Worm (Caenorhabditis elegans): ENCODE data around the gene kap-1.

The kap-1 gene

ce11 chrIII:7357356-7357755 lies 18.7 kb downstream of the kap-1 start, which contains the start of gene F08F8.10 (continued):
- TF ChIP-seq ceh-82 (tag; optimal IDR thresholded peaks at IDR 0.05), result peak in 1 of 3 experiments; percentile 18

- TF ChIP-seq ztf-11 (tag; optimal IDR thresholded peaks at IDR 0.05), result no peak
- TF ChIP-seq alr-1 (tag; optimal IDR thresholded peaks at IDR 0.05; ENCODE audit: borderline replicate concordance), result no peak
- no peak for TF ChIP-seq nhr-11 (tag; optimal IDR thresholded peaks at IDR 0.05)
- TF ChIP-seq nhr-47 (tag; optimal IDR thresholded peaks at IDR 0.05), result no peak
- TF ChIP-seq sup-37 (GFP tag; optimal IDR thresholded peaks at IDR 0.05), result no peak
- TF ChIP-seq ceh-82 (tag; optimal IDR thresholded peaks at IDR 0.05), result no peak
- TF ChIP-seq fkh-10 (GFP tag; optimal IDR thresholded peaks at IDR 0.05), result no peak
- TF ChIP-seq ets-5 (GFP tag; IDR thresholded peaks at IDR 0.05), result no peak
- TF ChIP-seq fos-1 (tag; optimal IDR thresholded peaks at IDR 0.05), result no peak
- no peak for TF ChIP-seq F16B12.6 (tag; optimal IDR thresholded peaks at IDR 0.05)
- no peak for TF ChIP-seq nhr-71 (tag; optimal IDR thresholded peaks at IDR 0.05)
- TF ChIP-seq skn-1 (tag; optimal IDR thresholded peaks at IDR 0.05), result no peak
- TF ChIP-seq elt-2 (tag; optimal IDR thresholded peaks at IDR 0.05), result no peak
- TF ChIP-seq blmp-1 (tag; optimal IDR thresholded peaks at IDR 0.05), result no peak
- no peak for TF ChIP-seq unc-62 (GFP tag; optimal IDR thresholded peaks at IDR 0.05)
- no peak for TF ChIP-seq lsy-2 (tag; optimal IDR thresholded peaks at IDR 0.05)
- peak; percentile 56 for TF ChIP-seq lin-14 (GFP tag; optimal IDR thresholded peaks at IDR 0.05)
- no peak for TF ChIP-seq zag-1 (tag; optimal IDR thresholded peaks at IDR 0.05)
- no peak for TF ChIP-seq rnt-1 (tag; optimal IDR thresholded peaks at IDR 0.05)
- no peak for TF ChIP-seq vab-15 (tag; optimal IDR thresholded peaks at IDR 0.05)
- no peak for TF ChIP-seq egl-13 (tag; optimal IDR thresholded peaks at IDR 0.05)
- TF ChIP-seq unc-30 (tag; optimal IDR thresholded peaks at IDR 0.05), result no peak
- TF ChIP-seq elt-3 (tag; optimal IDR thresholded peaks at IDR 0.05), result peak in 1 of 6 experiments; percentile 20
- no peak for TF ChIP-seq ama-1 (optimal IDR thresholded peaks at IDR 0.05)
- no peak for TF ChIP-seq swsn-7 (tag; optimal IDR thresholded peaks at IDR 0.05)
- TF ChIP-seq snu-23 (GFP tag; optimal IDR thresholded peaks at IDR 0.05), result peak; percentile 17
- TF ChIP-seq nhr-20 (tag; optimal IDR thresholded peaks at IDR 0.05), result peak; percentile 58
- TF ChIP-seq pag-3 (tag; optimal IDR thresholded peaks at IDR 0.05; ENCODE audit: borderline replicate concordance, insufficient read depth), result no peak
- no peak for TF ChIP-seq hlh-17 (GFP tag; optimal IDR thresholded peaks at IDR 0.05; ENCODE audit: borderline replicate concordance)
- no peak for TF ChIP-seq C16A3.4 (tag; optimal IDR thresholded peaks at IDR 0.05)
- TF ChIP-seq sox-4 (tag; optimal IDR thresholded peaks at IDR 0.05), result no peak
- no peak for TF ChIP-seq efl-1 (optimal IDR thresholded peaks at IDR 0.05)
- TF ChIP-seq efl-1 (GFP tag; optimal IDR thresholded peaks at IDR 0.05 in 1 of 2), result no peak
These were observed 20.0 kb downstream of the kap-1 start for ce11 chrIII:7358627-7359026.

ce11 chrIII:7359037-7359548 lies 20.5 kb downstream of the kap-1 start, which contains the start of the genes eco-1 and hmgr-1:
eco-1 (minus strand) TSS chrIII:7359095.
hmgr-1 (plus strand) TSS chrIII:7359498.
- TF ChIP-seq lin-35 (GFP tag; optimal IDR thresholded peaks at IDR 0.05) (peak; percentile 52 to 87), hpl-2 (GFP tag; optimal IDR thresholded peaks at IDR 0.05) (no peak), ztf-4 (tag; optimal IDR thresholded peaks at IDR 0.05) (no peak), dpl-1 (GFP tag; optimal IDR thresholded peaks at IDR 0.05) (peak; percentile 65 to 83 (median 76)), Y116A8C.19 (tag; optimal IDR thresholded peaks at IDR 0.05; ENCODE audit: borderline replicate concordance) (no peak), hlh-4 (tag; optimal IDR thresholded peaks at IDR 0.05) (no peak), snu-23 (GFP tag; optimal IDR thresholded peaks at IDR 0.05) (peak; percentile 30), ceh-82 (tag; optimal IDR thresholded peaks at IDR 0.05) (peak in 2 of 3 experiments; percentile 3 to 26), dsc-1 (tag; optimal IDR thresholded peaks at IDR 0.05) (peak; percentile 28), grh-1 (GFP tag; IDR thresholded peaks at IDR 0.05) (no peak), xbp-1 (tag; optimal IDR thresholded peaks at IDR 0.05) (peak; percentile 39), lir-3 (tag; optimal IDR thresholded peaks at IDR 0.05; ENCODE audit: poor library complexity) (peak; percentile 38), nhr-71 (tag; optimal IDR thresholded peaks at IDR 0.05) (peak; percentile 59), tbx-2 (tag; optimal IDR thresholded peaks at IDR 0.05) (peak; percentile 27), blmp-1 (tag; optimal IDR thresholded peaks at IDR 0.05) (no peak), F16B12.6 (tag; optimal IDR thresholded peaks at IDR 0.05) (peak; percentile 42), sox-4 (tag; optimal IDR thresholded peaks at IDR 0.05) (no peak), nhr-19 (GFP tag; conservative IDR thresholded peaks at IDR 0.05) (peak; percentile 27), egl-13 (tag; optimal IDR thresholded peaks at IDR 0.05) (no peak), swsn-7 (tag; optimal IDR thresholded peaks at IDR 0.05) (peak; percentile 53), lin-15B (tag; optimal IDR thresholded peaks at IDR 0.05) (peak; percentile 16), skn-1 (tag; optimal IDR thresholded peaks at IDR 0.05) (peak; percentile 50), snpc-4 (tag; optimal IDR thresholded peaks at IDR 0.05) (no peak), nhr-90 (tag; optimal IDR thresholded peaks at IDR 0.05; ENCODE audit: poor library complexity) (peak; percentile 41), nhr-47 (tag; optimal IDR thresholded peaks at IDR 0.05) (peak; percentile 50), isw-1 (GFP tag; IDR thresholded peaks at IDR 0.05) (no peak; the same call in 1 of the 2 replicates)
